Fruit fly (Drosophila melanogaster) whole organism, embryonic: ENCODE measurements around the gene CCHa1.

ENCODE experiments used
- Atf-2 ChIP-seq: fragments of 200-800 bp; sonication (Bioruptor generic); optimal IDR thresholded peaks from 2 replicates; lab custom pipeline; 2016; ENCODE audit warnings: missing biosample characterization, missing genetic modification characterization
- Atf6 ChIP-seq: fragments of 200-800 bp; sonication (Bioruptor generic); IDR thresholded peaks from 2 replicates; pipeline ENCODE4 v1.3.6; 2022; ENCODE audit warnings: missing biosample characterization, missing genetic modification characterization
- CG1024 ChIP-seq: fragments of 200-800 bp; sonication (Bioruptor generic); IDR thresholded peaks from 2 replicates; pipeline ENCODE4 v1.3.6; 2022; ENCODE audit warnings: missing biosample characterization, missing genetic modification characterization
- CG10565 ChIP-seq: fragments of 200-800 bp; sonication (Bioruptor generic); optimal IDR thresholded peaks from 3 replicates; lab custom pipeline; 2016; ENCODE audit warnings: missing biosample characterization, mild to moderate bottlenecking, missing genetic modification characterization
- CG11456 ChIP-seq: fragments of 200-800 bp; sonication (Bioruptor generic); IDR thresholded peaks from 3 replicates; pipeline ENCODE4 v1.3.6; 2022; ENCODE audit warnings: missing biosample characterization, missing genetic modification characterization
- CG11696 ChIP-seq: fragments of 200-800 bp; sonication (Bioruptor generic); IDR thresholded peaks from 2 replicates; pipeline ENCODE4 v1.3.6; 2022; ENCODE audit warnings: missing biosample characterization, missing genetic modification characterization
- CG12659 ChIP-seq: fragments of 200-800 bp; sonication (Bioruptor generic); optimal IDR thresholded peaks from 3 replicates; lab custom pipeline; 2017; ENCODE audit warnings: mild to moderate bottlenecking, missing biosample characterization, missing genetic modification reagents, missing genetic modification characterization
- CG12769 ChIP-seq: fragments of 200-800 bp; sonication (Bioruptor generic); optimal IDR thresholded peaks from 2 replicates; lab custom pipeline; 2019; ENCODE audit warnings: missing biosample characterization, mild to moderate bottlenecking, missing genetic modification characterization, moderate library complexity
- CG13894 ChIP-seq: fragments of 200-800 bp; sonication (Bioruptor generic); optimal IDR thresholded peaks from 3 replicates; lab custom pipeline; 2018; ENCODE audit warnings: missing biosample characterization, mild to moderate bottlenecking, missing genetic modification characterization, moderate library complexity
- CG14014 ChIP-seq: fragments of 200-800 bp; sonication (Bioruptor generic); IDR thresholded peaks from 2 replicates; pipeline ENCODE4 v1.3.6; 2022; ENCODE audit warnings: missing biosample characterization, missing genetic modification characterization
- CG16779 ChIP-seq: fragments of 200-800 bp; sonication (Bioruptor generic); IDR thresholded peaks from 2 replicates; pipeline ENCODE4 v1.3.6; 2022; ENCODE audit warnings: missing biosample characterization, missing genetic modification characterization
- CG34376 ChIP-seq: fragments of 200-800 bp; sonication (Bioruptor generic); optimal IDR thresholded peaks from 2 replicates; lab custom pipeline; 2018; ENCODE audit warnings: missing biosample characterization, mild to moderate bottlenecking, missing genetic modification characterization
- CG34422 ChIP-seq: fragments of 200-800 bp; sonication (Bioruptor generic); IDR thresholded peaks from 3 replicates; pipeline ENCODE4 v1.3.6; 2022; ENCODE audit warnings: missing biosample characterization, missing genetic modification characterization
- CG42726 ChIP-seq: fragments of 200-800 bp; sonication (Bioruptor generic); IDR thresholded peaks from 2 replicates; pipeline ENCODE4 v1.3.6; 2022; ENCODE audit warnings: missing biosample characterization, missing genetic modification characterization; ENCODE audit not compliant: partially characterized antibody
- CG6175 ChIP-seq: fragments of 200-800 bp; sonication (Bioruptor generic); IDR thresholded peaks from 3 replicates; pipeline ENCODE4 v1.3.6; 2022; ENCODE audit warnings: missing biosample characterization, missing genetic modification characterization
- CG6683 ChIP-seq: fragments of 200-800 bp; sonication (Bioruptor generic); optimal IDR thresholded peaks from 2 replicates; lab custom pipeline; 2017; ENCODE audit warnings: missing biosample characterization, mild to moderate bottlenecking, missing genetic modification characterization, missing genetic modification reagents
- CG7372 ChIP-seq: fragments of 200-800 bp; sonication (Bioruptor generic); IDR thresholded peaks from 2 replicates; pipeline ENCODE4 v1.3.6; 2022; ENCODE audit warnings: missing biosample characterization, missing genetic modification characterization
- CG8089 ChIP-seq: fragments of 200-800 bp; sonication (Bioruptor generic); optimal IDR thresholded peaks from 3 replicates; lab custom pipeline; 2016; ENCODE audit warnings: missing biosample characterization, missing genetic modification characterization
- D19B ChIP-seq: fragments of 200-800 bp; sonication (Bioruptor generic); optimal IDR thresholded peaks from 2 replicates; lab custom pipeline; 2017; ENCODE audit warnings: missing biosample characterization, mild to moderate bottlenecking, missing genetic modification characterization
- Dref ChIP-seq: fragments of 200-800 bp; sonication (Bioruptor generic); IDR thresholded peaks from 2 replicates; pipeline ENCODE4 v1.3.6; 2022; ENCODE audit warnings: missing biosample characterization, missing genetic modification characterization
- E2f1 ChIP-seq: fragments of 200-800 bp; sonication (Bioruptor generic); IDR thresholded peaks from 2 replicates; pipeline ENCODE4 v1.3.6; 2022; ENCODE audit warnings: missing biosample characterization, missing genetic modification characterization
- Elba2 ChIP-seq: fragments of 200-800 bp; sonication (Bioruptor generic); optimal IDR thresholded peaks from 3 replicates; lab custom pipeline; 2016; ENCODE audit warnings: missing biosample characterization, missing genetic modification characterization
- Fer1 ChIP-seq: fragments of 200-800 bp; sonication (Bioruptor generic); optimal IDR thresholded peaks from 2 replicates; lab custom pipeline; 2017; ENCODE audit warnings: missing biosample characterization, mild to moderate bottlenecking, missing genetic modification characterization
- Fer2 ChIP-seq: fragments of 200-800 bp; sonication (Bioruptor generic); optimal IDR thresholded peaks from 2 replicates; lab custom pipeline; 2018; ENCODE audit warnings: missing biosample characterization, mild to moderate bottlenecking, missing genetic modification characterization, moderate library complexity
- HLH4C ChIP-seq: fragments of 200-800 bp; sonication (Bioruptor generic); IDR thresholded peaks from 3 replicates; pipeline ENCODE4 v1.3.6; 2022; ENCODE audit warnings: missing biosample characterization, missing genetic modification characterization; ENCODE audit not compliant: partially characterized antibody
- NC2α ChIP-seq: fragments of 200-800 bp; sonication (Bioruptor generic); optimal IDR thresholded peaks from 2 replicates; lab custom pipeline; 2016; ENCODE audit warnings: missing biosample characterization, missing genetic modification characterization
- NFAT ChIP-seq: fragments of 200-800 bp; sonication (Bioruptor generic); IDR thresholded peaks from 2 replicates; pipeline ENCODE4 v1.3.6; 2022; ENCODE audit warnings: missing biosample characterization, missing genetic modification characterization
- Pdp1 ChIP-seq, 2 experiments: fragments of 200-800 bp; sonication (Bioruptor generic); optimal IDR thresholded peaks; 3 replicates each; lab custom pipeline; 2016; ENCODE audit warnings: missing biosample characterization in 2 of 2, missing genetic modification characterization in 2 of 2, mild to moderate bottlenecking in 1 of 2, moderate library complexity in 1 of 2
- Rfx ChIP-seq: fragments of 200-800 bp; sonication (Bioruptor generic); IDR thresholded peaks from 2 replicates; pipeline ENCODE4 v1.3.6; 2022; ENCODE audit warnings: missing biosample characterization, missing genetic modification characterization
- Sin3A ChIP-seq: fragments of >200 bp; optimal IDR thresholded peaks from 2 replicates; lab custom pipeline; 2018
- Spps ChIP-seq: fragments of 200-800 bp; sonication (Bioruptor generic); optimal IDR thresholded peaks from 2 replicates; lab custom pipeline; 2018; ENCODE audit warnings: missing biosample characterization, mild to moderate bottlenecking, missing genetic modification characterization
- bab2 ChIP-seq: fragments of 200-800 bp; sonication (Bioruptor generic); optimal IDR thresholded peaks from 2 replicates; lab custom pipeline; 2016; ENCODE audit warnings: missing biosample characterization, missing genetic modification characterization
- bowl ChIP-seq: fragments of 200-800 bp; sonication (Bioruptor generic); IDR thresholded peaks from 2 replicates; pipeline ENCODE4 v1.3.6; 2022; ENCODE audit warnings: missing biosample characterization, missing genetic modification characterization
- cg ChIP-seq: fragments of 200-800 bp; sonication (Bioruptor generic); optimal IDR thresholded peaks from 3 replicates; lab custom pipeline; 2019; ENCODE audit warnings: missing biosample characterization, mild to moderate bottlenecking, missing genetic modification characterization, moderate library complexity
- crol ChIP-seq: fragments of 200-800 bp; sonication (Bioruptor generic); IDR thresholded peaks from 2 replicates; pipeline ENCODE4 v1.3.6; 2022; ENCODE audit warnings: missing biosample characterization, missing genetic modification characterization
- en ChIP-seq: fragments of 200-800 bp; sonication (Bioruptor generic); optimal IDR thresholded peaks from 2 replicates; lab custom pipeline; 2016; ENCODE audit warnings: missing biosample characterization, missing genetic modification characterization
- esg ChIP-seq: fragments of 200-800 bp; sonication (Bioruptor generic); conservative IDR thresholded peaks from 2 replicates; pipeline ENCODE4 v1.3.6; 2022; ENCODE audit warnings: missing biosample characterization, missing genetic modification characterization
- exex ChIP-seq: fragments of 200-800 bp; sonication (Bioruptor generic); optimal IDR thresholded peaks from 4 replicates; lab custom pipeline; 2018; ENCODE audit warnings: missing biosample characterization, mild to moderate bottlenecking, missing genetic modification characterization, moderate library complexity
- fd64A ChIP-seq: fragments of 200-800 bp; sonication (Bioruptor generic); optimal IDR thresholded peaks from 3 replicates; lab custom pipeline; 2018; ENCODE audit warnings: missing biosample characterization, mild to moderate bottlenecking, missing genetic modification characterization
- grn ChIP-seq: fragments of 200-800 bp; sonication (Bioruptor generic); optimal IDR thresholded peaks from 3 replicates; lab custom pipeline; 2017; ENCODE audit warnings: missing biosample characterization, missing genetic modification characterization
- pzg ChIP-seq: fragments of 200-800 bp; sonication (Bioruptor generic); optimal IDR thresholded peaks from 3 replicates; lab custom pipeline; 2018; ENCODE audit warnings: missing biosample characterization, mild to moderate bottlenecking, missing genetic modification characterization, moderate library complexity
- rib ChIP-seq: fragments of 200-800 bp; sonication (Bioruptor generic); IDR thresholded peaks from 2 replicates; pipeline ENCODE4 v1.3.6; 2022; ENCODE audit warnings: missing biosample characterization, missing genetic modification characterization
- run ChIP-seq: fragments of 200-800 bp; sonication (Bioruptor generic); optimal IDR thresholded peaks from 3 replicates; lab custom pipeline; 2018; ENCODE audit warnings: missing biosample characterization, mild to moderate bottlenecking, missing genetic modification characterization
- sens ChIP-seq: fragments of 200-800 bp; sonication (Bioruptor generic); peaks from one replicate; lab custom pipeline; 2016; ENCODE audit warnings: missing biosample characterization, missing genetic modification characterization
- seq ChIP-seq: fragments of 200-800 bp; sonication (Bioruptor generic); IDR thresholded peaks from 2 replicates; pipeline ENCODE4 v1.3.6; 2022; ENCODE audit warnings: missing biosample characterization, missing genetic modification characterization
- slp2 ChIP-seq: fragments of 200-800 bp; sonication (Bioruptor generic); optimal IDR thresholded peaks from 2 replicates; lab custom pipeline; 2016; ENCODE audit warnings: missing biosample characterization, missing genetic modification characterization
- toy ChIP-seq: fragments of 200-800 bp; sonication (Bioruptor generic); IDR thresholded peaks from 2 replicates; pipeline ENCODE4 v1.3.6; 2022; ENCODE audit warnings: missing biosample characterization, missing genetic modification characterization
- trem ChIP-seq: fragments of 200-800 bp; optimal IDR thresholded peaks from 3 replicates; lab custom pipeline; 2019; ENCODE audit warnings: missing biosample characterization, mild to moderate bottlenecking, missing genetic modification characterization, moderate library complexity
- twi ChIP-seq: fragments of 200-800 bp; optimal IDR thresholded peaks from 2 replicates; lab custom pipeline; 2019; ENCODE audit warnings: missing biosample characterization, mild to moderate bottlenecking, missing genetic modification characterization, moderate library complexity
- unc-4 ChIP-seq: fragments of 200-800 bp; sonication (Bioruptor generic); IDR thresholded peaks from 2 replicates; pipeline ENCODE4 v1.3.6; 2022; ENCODE audit warnings: missing biosample characterization, missing genetic modification characterization; ENCODE audit not compliant: partially characterized antibody
- vvl ChIP-seq: fragments of 200-800 bp; sonication (Bioruptor generic); IDR thresholded peaks from 2 replicates; pipeline ENCODE4 v1.3.6; 2022; ENCODE audit warnings: missing biosample characterization, missing genetic modification characterization

CCHa1 gene

DNA sequence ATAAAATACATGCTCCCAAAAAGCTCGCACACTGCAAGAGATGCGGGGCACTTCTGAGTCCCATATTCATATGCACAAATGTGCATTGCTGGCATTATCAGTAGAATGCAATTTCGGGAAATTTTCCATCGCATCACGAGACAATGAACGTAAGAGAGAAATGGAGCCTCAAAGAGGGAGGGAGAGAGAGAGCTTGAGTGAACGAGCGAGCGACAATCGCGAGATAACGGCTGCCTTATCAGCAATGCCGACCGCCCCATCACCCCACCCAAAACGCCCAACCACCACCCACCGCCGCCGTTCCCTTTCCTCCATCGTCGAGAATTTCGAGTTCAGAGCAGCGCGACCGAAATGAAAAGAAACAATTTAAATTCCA is 40.7 kb downstream of the CCHa1 start (continued):
- TF ChIP-seq CG10565 (GFP tag; lab: Kevin White, UChicago) (no peak), CG12659 (GFP tag; lab: Kevin White, UChicago) (no peak), toy (GFP tag; lab: Robert Waterston, UW) (no peak), Spps (tag; lab: Kevin White, UChicago) (no peak), Elba2 (no peak), CG1024 (GFP tag; lab: Robert Waterston, UW) (no peak), HLH4C (GFP tag; lab: Robert Waterston, UW) (no peak), fd64A (GFP tag; lab: Kevin White, UChicago) (no peak), cg (GFP tag; lab: Kevin White, UChicago) (peak; percentile 21), CG34376 (GFP tag; lab: Kevin White, UChicago) (peak; percentile 32), D19B (GFP tag; lab: Kevin White, UChicago) (no peak), CG13894 (tag; lab: Kevin White, UChicago) (no peak), pzg (GFP tag; lab: Kevin White, UChicago) (no peak), twi (tag; lab: Kevin White, UChicago) (no peak), CG34422 (GFP tag; lab: Robert Waterston, UW) (peak; percentile 6; the same call in 1 of the 3 replicates), CG42726 (GFP tag; lab: Robert Waterston, UW) (0 out of 2 replicates have a peak, but pooled peaks have one; percentile 20), unc-4 (GFP tag; lab: Robert Waterston, UW) (0 out of 2 replicates have a peak, but pooled peaks have one; percentile 24), seq (GFP tag; lab: Robert Waterston, UW) (no peak)

DNA sequence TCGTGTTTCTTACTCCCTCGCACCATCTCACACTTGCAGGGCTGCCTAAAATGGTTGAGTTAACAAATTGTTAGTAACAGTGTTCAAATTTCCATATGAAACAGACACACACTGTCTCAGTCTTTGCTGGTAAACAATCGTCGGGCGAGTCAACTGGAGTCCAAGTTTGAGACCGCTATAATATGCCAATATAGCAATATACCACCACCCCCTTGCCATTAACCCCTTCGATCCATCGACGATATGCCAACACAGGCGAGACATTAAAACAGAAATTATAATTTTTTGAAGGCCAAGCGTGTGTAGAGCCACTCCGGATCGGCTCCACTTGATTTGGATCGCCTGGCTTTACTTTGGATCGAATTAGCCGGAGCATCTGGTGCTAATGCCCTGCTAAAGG is 42.5 kb downstream of the CCHa1 start:
- TF ChIP-seq Atf-2 (no peak), Pdp1 (GFP tag; optimal IDR thresholded peaks at IDR 0.05; lab: Kevin White, UChicago) (no peak), en (GFP tag; lab: Kevin White, UChicago) (no peak), CG12769 (peak; percentile 72), CG8089 (GFP tag; lab: Kevin White, UChicago) (no peak), NFAT (GFP tag; lab: Robert Waterston, UW) (0 out of 2 replicates have a peak, but pooled peaks have one; percentile 25), run (tag; lab: Kevin White, UChicago) (no peak), sens (no peak), Fer1 (no peak), Fer2 (tag; lab: Kevin White, UChicago) (no peak), bab2 (GFP tag; lab: Kevin White, UChicago) (no peak), Rfx (GFP tag; lab: Robert Waterston, UW) (peak; percentile 14; the same call in 1 of the 2 replicates), CG11696 (no peak), rib (peak; percentile 54; the same call in 1 of the 2 replicates), CG14014 (no peak), E2f1 (GFP tag; lab: Robert Waterston, UW) (no peak), exex (tag; lab: Kevin White, UChicago) (peak; percentile 14), CG11456 (GFP tag; lab: Robert Waterston, UW) (no peak), grn (no peak), crol (peak; percentile 49), bowl (GFP tag; lab: Robert Waterston, UW) (no peak), CG16779 (GFP tag; lab: Robert Waterston, UW) (no peak), Sin3A (lab: Kevin White, UChicago) (no peak), esg (no peak), CG13894 (tag; lab: Kevin White, UChicago) (peak; percentile 96), vvl (GFP tag; lab: Robert Waterston, UW) (peak; percentile 77), CG6175 (no peak), trem (tag; lab: Kevin White, UChicago) (no peak), slp2 (GFP tag; lab: Kevin White, UChicago) (no peak), D19B (GFP tag; lab: Kevin White, UChicago) (no peak), CG7372 (GFP tag; lab: Robert Waterston, UW) (no peak), NC2α (GFP tag; lab: Kevin White, UChicago) (no peak), CG6683 (no peak), HLH4C (GFP tag; lab: Robert Waterston, UW) (no peak), Atf6 (GFP tag; lab: Robert Waterston, UW) (no peak), Dref (no peak)
